Worm (Caenorhabditis elegans) whole organism, L3 larva: Measurements from ENCODE around the gene sas-5.

ENCODE experiments used
- ama-1 ChIP-seq: fragments of 150-350 bp; optimal IDR thresholded peaks from 2 replicates; lab custom pipeline; 2018
- elt-3 ChIP-seq, 3 experiments: fragments of 150-350 bp in 1 of 3; sonication (generic microtip) in 2 of 3; optimal IDR thresholded peaks; 2 replicates in 2 of 3; 4 replicates in 1 of 3; lab custom pipeline; 2014 to 2017; ENCODE audit warnings: missing biosample characterization in 3 of 3, missing genetic modification characterization in 3 of 3
- pha-4 ChIP-seq: fragments of 150-350 bp; optimal IDR thresholded peaks from 2 replicates; lab custom pipeline; 2014; ENCODE audit warnings: missing biosample characterization, missing genetic modification reagents, missing genetic modification characterization

- TF ChIP-seq ama-1 (lab: Kevin White, UChicago), result no peak
- TF ChIP-seq elt-3 (tag; optimal IDR thresholded peaks at IDR 0.05; lab: Kevin White, UChicago), result no peak
- TF ChIP-seq pha-4 (tag; lab: Kevin White, UChicago), result no peak
Measured at ce11 chrV:11598807-11599206, 11.7 kb upstream of the sas-5 start, which contains the start of gene srx-84.
